Fruit fly (Drosophila melanogaster) whole organism, embryonic: Measurements from ENCODE around the gene CG14695.

ENCODE experiments used
- Ada2b ChIP-seq: fragments of 200-800 bp; sonication (Bioruptor generic); IDR thresholded peaks from 2 replicates; pipeline ENCODE4 v1.3.6; 2022; ENCODE audit warnings: missing biosample characterization, missing genetic modification characterization
- Atf3 ChIP-seq: fragments of 200-800 bp; sonication (Bioruptor generic); optimal IDR thresholded peaks from 3 replicates; lab custom pipeline; 2016; ENCODE audit warnings: missing biosample characterization, missing genetic modification characterization
- Bgb ChIP-seq: fragments of 200-800 bp; sonication (Bioruptor generic); IDR thresholded peaks from 2 replicates; pipeline ENCODE4 v1.3.6; 2022; ENCODE audit warnings: missing biosample characterization, missing genetic modification characterization; ENCODE audit not compliant: partially characterized antibody
- CG10209 ChIP-seq: fragments of 200-800 bp; sonication (Bioruptor generic); optimal IDR thresholded peaks from 3 replicates; lab custom pipeline; 2017; ENCODE audit warnings: missing biosample characterization, mild to moderate bottlenecking, missing genetic modification characterization, missing genetic modification reagents
- CG11504 ChIP-seq: fragments of 200-800 bp; sonication (Bioruptor generic); optimal IDR thresholded peaks from 3 replicates; lab custom pipeline; 2019; ENCODE audit warnings: missing biosample characterization, mild to moderate bottlenecking, missing genetic modification characterization, moderate library complexity
- CG12104 ChIP-seq: fragments of 200-800 bp; sonication (Bioruptor generic); optimal IDR thresholded peaks from 3 replicates; lab custom pipeline; 2016; ENCODE audit warnings: missing biosample characterization, missing genetic modification characterization
- CG12744 ChIP-seq: fragments of 200-800 bp; sonication (Bioruptor generic); optimal IDR thresholded peaks from 2 replicates; lab custom pipeline; 2016; ENCODE audit warnings: missing biosample characterization, missing genetic modification characterization
- CG14014 ChIP-seq: fragments of 200-800 bp; sonication (Bioruptor generic); IDR thresholded peaks from 2 replicates; pipeline ENCODE4 v1.3.6; 2022; ENCODE audit warnings: missing biosample characterization, missing genetic modification characterization
- CG14860 ChIP-seq: fragments of 200-800 bp; sonication (Bioruptor generic); IDR thresholded peaks from 3 replicates; pipeline ENCODE4 v1.3.6; 2022; ENCODE audit warnings: missing biosample characterization, missing genetic modification characterization; ENCODE audit not compliant: partially characterized antibody
- CG1529 ChIP-seq: fragments of 200-800 bp; sonication (Bioruptor generic); optimal IDR thresholded peaks from 3 replicates; lab custom pipeline; 2018; ENCODE audit warnings: missing biosample characterization, missing genetic modification characterization
- CG17186 ChIP-seq: fragments of 200-800 bp; sonication (Bioruptor generic); optimal IDR thresholded peaks from 3 replicates; lab custom pipeline; 2017; ENCODE audit warnings: missing biosample characterization, missing genetic modification reagents, missing genetic modification characterization
- CG2116 ChIP-seq: fragments of 200-800 bp; sonication (Bioruptor generic); optimal IDR thresholded peaks from 3 replicates; lab custom pipeline; 2018; ENCODE audit warnings: missing biosample characterization, mild to moderate bottlenecking, missing genetic modification characterization
- CG2199 ChIP-seq: fragments of 200-800 bp; sonication (Bioruptor generic); IDR thresholded peaks from 3 replicates; pipeline ENCODE4 v1.3.6; 2022; ENCODE audit warnings: missing biosample characterization, missing genetic modification characterization
- CG2712 ChIP-seq: fragments of 200-800 bp; optimal IDR thresholded peaks from 3 replicates; lab custom pipeline; 2019; ENCODE audit warnings: missing biosample characterization, mild to moderate bottlenecking, missing genetic modification characterization, moderate library complexity
- CG31365 ChIP-seq: fragments of 200-800 bp; sonication (Bioruptor generic); optimal IDR thresholded peaks from 2 replicates; lab custom pipeline; 2018; ENCODE audit warnings: missing biosample characterization, mild to moderate bottlenecking, missing genetic modification characterization
- CG3838 ChIP-seq: fragments of 200-800 bp; sonication (Bioruptor generic); optimal IDR thresholded peaks from 3 replicates; lab custom pipeline; 2016; ENCODE audit warnings: missing biosample characterization, missing genetic modification characterization
- CG4424 ChIP-seq: fragments of 200-800 bp; sonication (Bioruptor generic); optimal IDR thresholded peaks from 3 replicates; lab custom pipeline; 2016; ENCODE audit warnings: missing biosample characterization, missing genetic modification characterization
- CG7963 ChIP-seq: fragments of 200-800 bp; sonication (Bioruptor generic); IDR thresholded peaks from 3 replicates; pipeline ENCODE4 v1.3.6; 2022; ENCODE audit warnings: missing biosample characterization, missing genetic modification characterization; ENCODE audit not compliant: partially characterized antibody
- CG9437 ChIP-seq: fragments of 200-800 bp; sonication (Bioruptor generic); optimal IDR thresholded peaks from 2 replicates; lab custom pipeline; 2018; ENCODE audit warnings: missing biosample characterization, mild to moderate bottlenecking, missing genetic modification characterization
- CG9876 ChIP-seq: fragments of 200-800 bp; sonication (Bioruptor generic); optimal IDR thresholded peaks from 2 replicates; lab custom pipeline; 2016; ENCODE audit warnings: missing biosample characterization, missing genetic modification characterization
- CHES-1-like ChIP-seq: fragments of 200-800 bp; sonication (Bioruptor generic); optimal IDR thresholded peaks from 2 replicates; lab custom pipeline; 2016; ENCODE audit warnings: missing biosample characterization, missing genetic modification characterization
- CkIIα-i1 ChIP-seq: fragments of 200-800 bp; sonication (Bioruptor generic); IDR thresholded peaks from 2 replicates; pipeline ENCODE4 v1.3.6; 2022; ENCODE audit warnings: missing biosample characterization, missing genetic modification characterization
- CoRest ChIP-seq: fragments of 200-800 bp; sonication (Bioruptor generic); optimal IDR thresholded peaks from 3 replicates; lab custom pipeline; 2018; ENCODE audit warnings: missing biosample characterization, mild to moderate bottlenecking, missing genetic modification characterization, moderate library complexity
- Dfd ChIP-seq, 2 experiments: fragments of >200 bp; optimal IDR thresholded peaks; 2 replicates each; lab custom pipeline; 2017; ENCODE audit warnings: missing biosample characterization in 2 of 2, missing genetic modification characterization in 2 of 2
- Dip2 ChIP-seq: fragments of 200-800 bp; sonication (Bioruptor generic); IDR thresholded peaks from 2 replicates; pipeline ENCODE4 v1.3.6; 2022; ENCODE audit warnings: missing biosample characterization, missing genetic modification characterization
- Elba2 ChIP-seq: fragments of 200-800 bp; sonication (Bioruptor generic); optimal IDR thresholded peaks from 3 replicates; lab custom pipeline; 2016; ENCODE audit warnings: missing biosample characterization, missing genetic modification characterization
- HLH3B ChIP-seq: fragments of 200-800 bp; sonication (Bioruptor generic); IDR thresholded peaks from 2 replicates; pipeline ENCODE4 v1.3.6; 2022; ENCODE audit warnings: missing biosample characterization, missing genetic modification characterization
- Hr3 ChIP-seq: fragments of 200-800 bp; sonication (Bioruptor generic); optimal IDR thresholded peaks from 3 replicates; lab custom pipeline; 2016; ENCODE audit warnings: missing biosample characterization, missing genetic modification characterization
- Hr51 ChIP-seq, 2 experiments: fragments of 200-800 bp; sonication (Bioruptor generic); optimal IDR thresholded peaks; 2 replicates in 1 of 2; 3 replicates in 1 of 2; lab custom pipeline; 2016 to 2018; ENCODE audit warnings: missing biosample characterization in 2 of 2, missing genetic modification characterization in 2 of 2, mild to moderate bottlenecking in 1 of 2, moderate library complexity in 1 of 2
- MBD-R2 ChIP-seq: fragments of 200-800 bp; sonication (Bioruptor generic); IDR thresholded peaks from 2 replicates; pipeline ENCODE4 v1.3.6; 2022; ENCODE audit warnings: missing biosample characterization, missing genetic modification characterization
- MTF-1 ChIP-seq: fragments of 200-800 bp; sonication (Bioruptor generic); optimal IDR thresholded peaks from 2 replicates; lab custom pipeline; 2018; ENCODE audit warnings: missing biosample characterization, mild to moderate bottlenecking, missing genetic modification characterization, borderline replicate concordance
- NC2α ChIP-seq: fragments of 200-800 bp; sonication (Bioruptor generic); optimal IDR thresholded peaks from 2 replicates; lab custom pipeline; 2016; ENCODE audit warnings: missing biosample characterization, missing genetic modification characterization
- PHDP ChIP-seq: fragments of 200-800 bp; sonication (Bioruptor generic); optimal IDR thresholded peaks from 3 replicates; lab custom pipeline; 2018; ENCODE audit warnings: missing biosample characterization, mild to moderate bottlenecking, missing genetic modification characterization, moderate library complexity
- Ssrp ChIP-seq: fragments of 200-800 bp; sonication (Bioruptor generic); optimal IDR thresholded peaks from 2 replicates; lab custom pipeline; 2018; ENCODE audit warnings: missing biosample characterization, mild to moderate bottlenecking, missing genetic modification characterization, moderate library complexity
- Taf1 ChIP-seq: fragments of 200-800 bp; sonication (Bioruptor generic); IDR thresholded peaks from 2 replicates; pipeline ENCODE4 v1.3.6; 2022; ENCODE audit warnings: missing biosample characterization, missing genetic modification characterization
- Vsx1 ChIP-seq: fragments of 200-800 bp; sonication (Bioruptor generic); optimal IDR thresholded peaks from 2 replicates; lab custom pipeline; 2017; ENCODE audit warnings: missing biosample characterization, mild to moderate bottlenecking, missing genetic modification characterization, missing genetic modification reagents
- ab ChIP-seq: fragments of 200-800 bp; sonication (Bioruptor generic); optimal IDR thresholded peaks from 2 replicates; lab custom pipeline; 2016; ENCODE audit warnings: missing biosample characterization, missing genetic modification characterization
- bbx ChIP-seq: fragments of 200-800 bp; sonication (Bioruptor generic); IDR thresholded peaks from 2 replicates; pipeline ENCODE4 v1.3.6; 2022; ENCODE audit warnings: missing biosample characterization, missing genetic modification characterization; ENCODE audit not compliant: partially characterized antibody
- crol ChIP-seq: fragments of 200-800 bp; sonication (Bioruptor generic); IDR thresholded peaks from 2 replicates; pipeline ENCODE4 v1.3.6; 2022; ENCODE audit warnings: missing biosample characterization, missing genetic modification characterization
- dan ChIP-seq: fragments of 200-800 bp; sonication (Bioruptor generic); IDR thresholded peaks from 2 replicates; pipeline ENCODE4 v1.3.6; 2022; ENCODE audit warnings: missing biosample characterization, missing genetic modification characterization
- en ChIP-seq: fragments of 200-800 bp; sonication (Bioruptor generic); optimal IDR thresholded peaks from 2 replicates; lab custom pipeline; 2016; ENCODE audit warnings: missing biosample characterization, missing genetic modification characterization
- maf-S ChIP-seq: fragments of 200-800 bp; sonication (Bioruptor generic); optimal IDR thresholded peaks from 2 replicates; lab custom pipeline; 2016; ENCODE audit warnings: missing biosample characterization, missing genetic modification characterization
- odd ChIP-seq: fragments of 200-800 bp; sonication (Bioruptor generic); optimal IDR thresholded peaks from 2 replicates; lab custom pipeline; 2017; ENCODE audit warnings: missing biosample characterization, mild to moderate bottlenecking, missing genetic modification characterization
- onecut ChIP-seq: fragments of 200-800 bp; sonication (Bioruptor generic); IDR thresholded peaks from 2 replicates; pipeline ENCODE4 v1.3.6; 2022; ENCODE audit warnings: missing biosample characterization, missing genetic modification characterization
- p53 ChIP-seq: fragments of 200-800 bp; sonication (Bioruptor generic); optimal IDR thresholded peaks from 2 replicates; lab custom pipeline; 2016; ENCODE audit warnings: missing biosample characterization, missing genetic modification characterization
- ranshi ChIP-seq: fragments of 200-800 bp; sonication (Bioruptor generic); IDR thresholded peaks from 2 replicates; pipeline ENCODE4 v1.3.6; 2022; ENCODE audit warnings: missing biosample characterization, missing genetic modification characterization
- sc ChIP-seq, 3 experiments: fragments of >200 bp in 2 of 3; fragments of 200-800 bp in 1 of 3; sonication (Bioruptor generic) in 1 of 3; optimal IDR thresholded peaks; 2 replicates in 2 of 3; 3 replicates in 1 of 3; lab custom pipeline; 2017; ENCODE audit warnings: mild to moderate bottlenecking in 1 of 3, missing biosample characterization in 1 of 3, missing genetic modification characterization in 1 of 3, missing genetic modification reagents in 1 of 3
- sd ChIP-seq: fragments of 200-800 bp; sonication (Bioruptor generic); optimal IDR thresholded peaks from 3 replicates; lab custom pipeline; 2018; ENCODE audit warnings: missing biosample characterization, mild to moderate bottlenecking, missing genetic modification characterization, moderate library complexity
- yki ChIP-seq: fragments of >200 bp; optimal IDR thresholded peaks from 3 replicates; lab custom pipeline; 2018
- zfh1 ChIP-seq: fragments of 200-800 bp; sonication (Bioruptor generic); IDR thresholded peaks from 3 replicates; pipeline ENCODE4 v1.3.6; 2022; ENCODE audit warnings: missing biosample characterization, missing genetic modification characterization

The CG14695 gene

dm6 chr3R:10884031-10884677 is 5.0 kb upstream of the CG14695 start (continued):
- TF ChIP-seq en (no peak), MTF-1 (GFP tag; lab: Kevin White, UChicago) (peak; percentile 55), CG11504 (tag; lab: Kevin White, UChicago) (peak; percentile 88), CG14860 (GFP tag; lab: Robert Waterston, UW) (no peak), zfh1 (GFP tag; lab: Robert Waterston, UW) (peak; percentile 79), Hr51 (GFP tag; optimal IDR thresholded peaks at IDR 0.05; lab: Kevin White, UChicago) (peak in 1 of 2 experiments; percentile 79), Hr3 (GFP tag; lab: Kevin White, UChicago) (peak; percentile 27), dan (GFP tag; lab: Robert Waterston, UW) (no peak), onecut (GFP tag; lab: Robert Waterston, UW) (peak; percentile 66), Elba2 (GFP tag; lab: Kevin White, UChicago) (no peak), Vsx1 (GFP tag; lab: Kevin White, UChicago) (peak; percentile 71), ab (GFP tag; lab: Kevin White, UChicago) (no peak), ranshi (GFP tag; lab: Robert Waterston, UW) (peak; percentile 79), CoRest (tag; lab: Kevin White, UChicago) (peak; percentile 71), yki (no peak), Ada2b (GFP tag; lab: Robert Waterston, UW) (peak; percentile 75), NC2α (GFP tag; lab: Kevin White, UChicago) (no peak), MBD-R2 (peak; percentile 41; the same call in 1 of the 2 replicates), CG31365 (tag; lab: Kevin White, UChicago) (no peak), Atf3 (GFP tag; lab: Kevin White, UChicago) (no peak), crol (GFP tag; lab: Robert Waterston, UW) (no peak), sd (tag; lab: Kevin White, UChicago) (peak; percentile 51), CG2199 (GFP tag; lab: Robert Waterston, UW) (no peak), odd (peak; percentile 45), CG9876 (GFP tag; lab: Kevin White, UChicago) (no peak), Ssrp (tag; lab: Kevin White, UChicago) (peak; percentile 33), bbx (no peak), Taf1 (peak; percentile 69), CG10209 (GFP tag; lab: Kevin White, UChicago) (peak; percentile 58), maf-S (no peak), Bgb (GFP tag; lab: Robert Waterston, UW) (no peak), CG3838 (no peak), CG12744 (GFP tag; lab: Kevin White, UChicago) (no peak), CkIIα-i1 (GFP tag; lab: Robert Waterston, UW) (peak; percentile 45; the same call in 1 of the 2 replicates), CG17186 (GFP tag; lab: Kevin White, UChicago) (no peak), PHDP (tag; lab: Kevin White, UChicago) (peak; percentile 76), CG9437 (GFP tag; lab: Kevin White, UChicago) (peak; percentile 33), CG2712 (tag; lab: Kevin White, UChicago) (peak; percentile 78), CG2116 (GFP tag; lab: Kevin White, UChicago) (no peak), Dfd (GFP tag; optimal IDR thresholded peaks at IDR 0.05; lab: Kevin White, UChicago) (no peak), sc (optimal IDR thresholded peaks at IDR 0.05; lab: Kevin White, UChicago) (no peak), sc (GFP tag; optimal IDR thresholded peaks at IDR 0.05; lab: Kevin White, UChicago) (no peak), Dip2 (GFP tag; lab: Robert Waterston, UW) (0 out of 2 replicates have a peak, but pooled peaks have one; percentile 16), CG4424 (GFP tag; lab: Kevin White, UChicago) (peak; percentile 69), CG12104 (peak; percentile 60), CG7963 (GFP tag; lab: Robert Waterston, UW) (no peak), CG1529 (no peak), CHES-1-like (GFP tag; lab: Kevin White, UChicago) (no peak), CG14014 (GFP tag; lab: Robert Waterston, UW) (peak; percentile 80), HLH3B (GFP tag; lab: Robert Waterston, UW) (peak; percentile 83), p53 (GFP tag; lab: Kevin White, UChicago) (no peak)
